Worm (Caenorhabditis elegans) whole organism, L1 larva: Measurements from ENCODE around the gene F36F12.7.
A peak's percentile ranks its signal among the peaks of the same experiment; 100 is the strongest.
"Not testable (repeated sequence)": the region's sequence is repeated elsewhere in the genome, so short reads cannot be mapped to it uniquely, and the experiment has no call there.

Experiments used
- C34B4.2 ChIP-seq: sonication (generic microtip); optimal IDR thresholded peaks from 2 replicates; lab custom pipeline; 2017; ENCODE audit warnings: mild to moderate bottlenecking, missing genetic modification characterization, missing compliant biosample characterization
- aha-1 ChIP-seq: fragments of 150-350 bp; optimal IDR thresholded peaks from 2 replicates; lab custom pipeline; 2014; ENCODE audit warnings: missing biosample characterization, missing genetic modification characterization
- alr-1 ChIP-seq: fragments of 200-800 bp; sonication (Bioruptor generic); optimal IDR thresholded peaks from 2 replicates; lab custom pipeline; 2018; ENCODE audit warnings: borderline replicate concordance, mild to moderate bottlenecking, missing genetic modification characterization, missing compliant biosample characterization
- aly-2 ChIP-seq: fragments of 150-350 bp; optimal IDR thresholded peaks from 2 replicates; lab custom pipeline; 2014; ENCODE audit warnings: missing biosample characterization, missing genetic modification characterization
- blmp-1 ChIP-seq: fragments of 150-350 bp; optimal IDR thresholded peaks from 2 replicates; lab custom pipeline; 2014; ENCODE audit warnings: missing biosample characterization, missing genetic modification characterization
- ceh-88 ChIP-seq: fragments of 200-800 bp; sonication (Bioruptor generic); IDR thresholded peaks from 2 replicates; pipeline ENCODE4 v1.3.6; 2022; ENCODE audit warnings: missing genetic modification characterization, missing compliant biosample characterization
- ces-1 ChIP-seq: fragments of 150-350 bp; optimal IDR thresholded peaks from 2 replicates; lab custom pipeline; 2014; ENCODE audit warnings: missing biosample characterization, missing genetic modification reagents, missing genetic modification characterization
- efl-1 ChIP-seq, 4 experiments: fragments of 150-350 bp; optimal IDR thresholded peaks in 3 of 4; peaks in 1 of 4; 1 replicate in 1 of 4; 2 replicates in 3 of 4; lab custom pipeline; 2014; ENCODE audit warnings: missing biosample characterization in 2 of 4, missing genetic modification characterization in 2 of 4, missing genetic modification reagents in 2 of 4
- elt-3 ChIP-seq, 6 experiments: fragments of 150-350 bp in 1 of 6; sonication (generic microtip); optimal IDR thresholded peaks; 2 replicates each; lab custom pipeline; 2017 to 2018; ENCODE audit warnings: missing biosample characterization in 6 of 6, missing genetic modification characterization in 6 of 6, inconsistent platforms in 1 of 6
- ets-5 ChIP-seq: fragments of 200-800 bp; sonication (Bioruptor generic); IDR thresholded peaks from 2 replicates; pipeline ENCODE4 v1.3.6; 2022; ENCODE audit warnings: missing genetic modification characterization, missing compliant biosample characterization
- fkh-10 ChIP-seq: sonication (generic microtip); optimal IDR thresholded peaks from 2 replicates; lab custom pipeline; 2017; ENCODE audit warnings: missing biosample characterization, missing genetic modification reagents, missing genetic modification characterization
- fkh-4 ChIP-seq: sonication (generic microtip); optimal IDR thresholded peaks from 2 replicates; lab custom pipeline; 2016; ENCODE audit warnings: missing compliant biosample characterization, missing genetic modification characterization, borderline replicate concordance
- fkh-8 ChIP-seq: sonication (generic microtip); optimal IDR thresholded peaks from 2 replicates; lab custom pipeline; 2016; ENCODE audit warnings: mild to moderate bottlenecking, missing genetic modification characterization, missing compliant biosample characterization
- fos-1 ChIP-seq: fragments of 150-350 bp; optimal IDR thresholded peaks from 2 replicates; lab custom pipeline; 2014; ENCODE audit warnings: missing biosample characterization, missing genetic modification characterization
- jun-1 ChIP-seq: fragments of 150-350 bp; optimal IDR thresholded peaks from 2 replicates; lab custom pipeline; 2014; ENCODE audit warnings: missing biosample characterization, missing genetic modification reagents, missing genetic modification characterization
- lin-13 ChIP-seq: fragments of 150-350 bp; optimal IDR thresholded peaks from 2 replicates; lab custom pipeline; 2014; ENCODE audit warnings: missing biosample characterization, missing genetic modification reagents, missing genetic modification characterization
- lin-15B ChIP-seq: fragments of 150-350 bp; sonication (generic microtip); optimal IDR thresholded peaks from 3 replicates; lab custom pipeline; 2014; ENCODE audit warnings: missing biosample characterization, missing genetic modification characterization
- nhr-20 ChIP-seq: sonication (generic microtip); optimal IDR thresholded peaks from 2 replicates; lab custom pipeline; 2016; ENCODE audit warnings: mild to moderate bottlenecking, missing genetic modification characterization, missing compliant biosample characterization
- nhr-71 ChIP-seq: sonication (generic microtip); optimal IDR thresholded peaks from 2 replicates; lab custom pipeline; 2016; ENCODE audit warnings: mild to moderate bottlenecking, missing genetic modification characterization, moderate library complexity, missing compliant biosample characterization
- nhr-77 ChIP-seq: fragments of 150-350 bp; optimal IDR thresholded peaks from 2 replicates; lab custom pipeline; 2014; ENCODE audit warnings: missing biosample characterization, missing genetic modification characterization
- nhr-90 ChIP-seq: sonication (generic microtip); optimal IDR thresholded peaks from 2 replicates; lab custom pipeline; 2016; ENCODE audit warnings: mild to moderate bottlenecking, missing genetic modification characterization, missing compliant biosample characterization; ENCODE audit not compliant: poor library complexity
- pag-3 ChIP-seq: sonication (generic microtip); optimal IDR thresholded peaks from 2 replicates; lab custom pipeline; 2017; ENCODE audit warnings: missing genetic modification characterization, mild to moderate bottlenecking, missing compliant biosample characterization, antibody characterized with exemption, borderline replicate concordance; ENCODE audit not compliant: insufficient read depth
- pax-3 ChIP-seq: fragments of 200-800 bp; sonication (Bioruptor generic); optimal IDR thresholded peaks from 2 replicates; lab custom pipeline; 2018; ENCODE audit warnings: mild to moderate bottlenecking, missing genetic modification characterization, moderate library complexity, missing compliant biosample characterization
- pqm-1 ChIP-seq: sonication (generic microtip); optimal IDR thresholded peaks from 3 replicates; lab custom pipeline; 2017; ENCODE audit warnings: missing biosample characterization, missing genetic modification characterization
- snu-23 ChIP-seq: sonication (generic microtip); optimal IDR thresholded peaks from 2 replicates; lab custom pipeline; 2016; ENCODE audit warnings: missing genetic modification characterization, missing compliant biosample characterization
- sptf-1 ChIP-seq: fragments of 150-350 bp; optimal IDR thresholded peaks from 2 replicates; lab custom pipeline; 2014; ENCODE audit warnings: missing biosample characterization, missing genetic modification characterization
- tlp-1 ChIP-seq: fragments of 150-350 bp; optimal IDR thresholded peaks from 2 replicates; lab custom pipeline; 2014; ENCODE audit warnings: missing biosample characterization, missing genetic modification characterization
- unc-130 ChIP-seq: fragments of 150-350 bp; optimal IDR thresholded peaks from 2 replicates; lab custom pipeline; 2017; ENCODE audit warnings: missing biosample characterization, missing genetic modification characterization, inconsistent platforms
- unc-62 ChIP-seq: fragments of 150-350 bp; optimal IDR thresholded peaks from 2 replicates; lab custom pipeline; 2014; ENCODE audit warnings: missing biosample characterization, missing genetic modification reagents, missing genetic modification characterization
- zag-1 ChIP-seq: fragments of 150-350 bp; optimal IDR thresholded peaks from 2 replicates; lab custom pipeline; 2014; ENCODE audit warnings: missing biosample characterization, missing genetic modification characterization
- ztf-11 ChIP-seq, 2 experiments: sonication (generic microtip); optimal IDR thresholded peaks; 2 replicates each; lab custom pipeline; 2016 to 2017; ENCODE audit warnings: missing genetic modification characterization in 2 of 2, missing biosample characterization in 1 of 2, missing compliant biosample characterization in 1 of 2

The F36F12.7 gene

DNA sequence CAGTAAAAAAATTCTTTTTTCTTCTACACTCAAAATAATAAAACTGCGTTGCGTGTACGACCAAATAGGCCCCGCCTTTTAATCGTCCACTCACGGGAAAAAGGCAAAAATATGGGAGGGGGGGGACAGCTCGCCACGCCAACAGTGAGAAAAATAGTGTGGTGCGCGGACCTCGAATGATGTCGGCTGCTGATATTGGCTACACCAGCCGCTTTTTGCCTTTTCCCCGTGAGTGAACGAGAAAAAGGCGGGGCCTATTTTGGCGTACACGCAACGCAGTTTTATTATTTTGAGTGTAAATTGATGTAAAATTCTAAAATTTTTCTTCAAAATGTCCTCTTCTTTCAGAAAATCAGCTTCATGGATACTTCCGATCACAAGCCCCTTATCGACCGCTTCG lies 8.8 kb upstream of the F36F12.7 start, which contains the start of gene ztf-28:
Gene ztf-28, plus strand, starts transcription at position 349 of the 400 bp plus-strand sequence.
- TF ChIP-seq lin-15B; unc-130 (tag; lab: Kevin White, UChicago); elt-3 (tag; optimal IDR thresholded peaks at IDR 0.05; lab: Kevin White, UChicago): not testable (repeated sequence)

DNA sequence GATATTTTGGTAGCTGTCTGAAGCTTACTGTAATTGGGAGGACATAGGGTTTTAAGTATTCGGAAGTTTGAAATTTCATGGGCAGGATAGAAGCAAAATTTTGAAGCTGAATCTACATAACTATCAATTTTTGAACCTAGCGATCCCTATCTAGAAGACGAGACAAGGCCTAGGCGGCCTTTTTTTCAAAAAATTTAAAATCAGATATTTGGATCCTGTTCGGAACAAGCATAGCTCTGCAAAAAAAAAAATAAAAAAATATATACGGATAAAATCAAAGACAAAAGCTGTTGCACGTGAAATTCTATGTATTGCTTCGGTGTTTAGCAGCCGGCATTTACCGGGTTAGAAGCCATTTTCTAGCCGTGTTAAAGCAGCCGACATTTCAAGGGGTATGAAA lies 3.9 kb upstream of the F36F12.7 start, which contains the start of gene F36F12.2:
Gene F36F12.2, minus strand, starts transcription at position 101 of the 400 bp plus-strand sequence.
- TF ChIP-seq nhr-71 = no peak
- TF ChIP-seq zag-1 (tag; lab: Kevin White, UChicago) = no peak
- no peak for TF ChIP-seq unc-130 (tag; lab: Kevin White, UChicago)
- TF ChIP-seq tlp-1 (tag; lab: Kevin White, UChicago) = no peak
- no peak for TF ChIP-seq pag-3 (tag; lab: Kevin White, UChicago)
- TF ChIP-seq pax-3 (tag; lab: Kevin White, UChicago) = no peak
- TF ChIP-seq lin-13 = no peak

DNA sequence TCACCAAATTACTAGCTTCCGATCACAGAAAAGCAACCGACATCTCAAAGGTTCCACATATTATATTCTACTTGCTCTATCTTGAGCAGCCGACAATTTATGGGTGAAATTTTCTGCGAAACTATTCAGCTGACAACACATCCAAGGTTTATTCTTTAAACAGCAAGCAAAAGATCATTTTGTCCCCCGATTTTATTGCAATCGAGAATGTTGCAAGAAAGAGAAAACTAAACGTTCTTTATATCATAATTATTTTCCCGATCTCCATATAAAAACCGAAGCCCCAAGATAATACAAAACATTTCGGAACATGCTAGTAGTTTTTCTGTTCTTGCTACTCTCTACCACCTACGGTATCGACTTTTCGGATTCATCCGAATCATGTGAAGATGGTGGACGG lies 3.4 kb upstream of the F36F12.7 start, which contains the start of gene clec-207:
Gene clec-207, plus strand, starts transcription at position 301 of the 400 bp plus-strand sequence.
- no peak for TF ChIP-seq jun-1 (tag; lab: Kevin White, UChicago)
- no peak for TF ChIP-seq aly-2
- TF ChIP-seq nhr-20 = no peak
- no peak for TF ChIP-seq nhr-77
- no peak for TF ChIP-seq fkh-10
- no peak for TF ChIP-seq pax-3 (tag; lab: Kevin White, UChicago)
- no peak for TF ChIP-seq blmp-1 (tag; lab: Kevin White, UChicago)
- TF ChIP-seq fkh-4 (tag; lab: Kevin White, UChicago) = no peak
- TF ChIP-seq ceh-88 (GFP tag; lab: Robert Waterston, UW) = no peak
- no peak for TF ChIP-seq pqm-1 (tag; lab: Kevin White, UChicago)

- no peak for TF ChIP-seq aly-2
- TF ChIP-seq snu-23 (GFP tag; lab: Kevin White, UChicago) = no peak
- TF ChIP-seq sptf-1 = no peak
- TF ChIP-seq unc-62 (GFP tag; lab: Kevin White, UChicago) = no peak
- TF ChIP-seq ets-5 (GFP tag; lab: Robert Waterston, UW) = no peak
- TF ChIP-seq fos-1 (tag; lab: Kevin White, UChicago) = no peak
- TF ChIP-seq C34B4.2 (tag; lab: Kevin White, UChicago) = no peak
- no peak for TF ChIP-seq aha-1
- no peak for TF ChIP-seq jun-1 (tag; lab: Kevin White, UChicago)
- TF ChIP-seq fkh-8 (tag; lab: Kevin White, UChicago) = no peak
- no peak for TF ChIP-seq ces-1 (GFP tag; lab: Kevin White, UChicago)
- no peak for TF ChIP-seq alr-1 (tag; lab: Kevin White, UChicago)
- no peak for TF ChIP-seq nhr-90 (tag; lab: Kevin White, UChicago)
Observed at ce11 chrV:2097653-2098052, 1.5 kb upstream of the F36F12.7 start, which contains the start of gene clec-208. TSS of gene clec-208 (plus strand) at chrV:2097953.

- TF ChIP-seq efl-1 (optimal IDR thresholded peaks at IDR 0.05; lab: Kevin White, UChicago) (no peak), efl-1 (GFP tag; optimal IDR thresholded peaks at IDR 0.05 in 1 of 2; lab: Kevin White, UChicago) (peak in 1 of 2 experiments; percentile 55), ztf-11 (tag; optimal IDR thresholded peaks at IDR 0.05; lab: Kevin White, UChicago) (no peak)
Observed at ce11 chrV:2103118-2103517, 4.0 kb downstream of the F36F12.7 start, which contains the start of gene F36F12.1. TSS of gene F36F12.1 (minus strand) at chrV:2103218.

- no peak for TF ChIP-seq lin-15B
Observed at ce11 chrV:2105976-2106375, 6.8 kb downstream of the F36F12.7 start, which contains the start of gene F22F7.4. TSS of gene F22F7.4 (minus strand) at chrV:2106076.
